Worm (Caenorhabditis elegans): ENCODE data around the gene B0024.13.

The B0024.13 gene

ce11 chrV:10313953-10314352 lies 6.6 kb upstream of the B0024.13 start, which contains the start of gene gcy-6:
TSS of gene gcy-6 (minus strand) at chrV:10314053.
- TF ChIP-seq F13C5.2 (tag; optimal IDR thresholded peaks at IDR 0.05): no peak
- TF ChIP-seq B0310.2 (tag; optimal IDR thresholded peaks at IDR 0.05): no peak
- TF ChIP-seq flt-1 (GFP tag; IDR thresholded peaks at IDR 0.05): no peak
- TF ChIP-seq ceh-13 (GFP tag; optimal IDR thresholded peaks at IDR 0.05): no peak
- no peak for TF ChIP-seq sea-1 (GFP tag; conservative IDR thresholded peaks at IDR 0.05)
- no peak for TF ChIP-seq ceh-36 (tag; optimal IDR thresholded peaks at IDR 0.05)
- TF ChIP-seq hmbx-1 (tag; optimal IDR thresholded peaks at IDR 0.05): no peak
- no peak for TF ChIP-seq hmg-4 (GFP tag; optimal IDR thresholded peaks at IDR 0.05)

DNA sequence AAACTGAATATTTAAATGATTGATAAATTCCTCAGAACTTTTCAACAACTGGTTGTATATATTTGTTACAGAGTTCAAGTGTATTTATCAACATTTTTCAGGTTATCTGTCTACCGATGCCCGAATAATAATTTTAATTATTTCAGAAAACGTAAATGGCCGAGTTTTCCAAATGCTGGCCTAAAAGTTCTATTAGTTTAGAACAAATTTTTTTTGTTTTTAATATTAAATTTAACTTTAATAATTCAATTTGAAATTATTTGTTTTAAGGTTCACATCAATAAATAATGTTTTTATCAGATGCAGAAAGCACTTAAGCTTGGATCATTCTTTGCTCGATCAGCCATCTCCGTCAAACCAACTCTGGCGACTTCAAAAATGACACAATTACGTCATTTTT lies 6.1 kb upstream of the B0024.13 start, which contains the start of gene trx-2:
Gene trx-2 (plus strand): TSS at position 301 of the 400 bp plus-strand sequence.
- no peak for TF ChIP-seq aly-1 (tag; optimal IDR thresholded peaks at IDR 0.05)

DNA sequence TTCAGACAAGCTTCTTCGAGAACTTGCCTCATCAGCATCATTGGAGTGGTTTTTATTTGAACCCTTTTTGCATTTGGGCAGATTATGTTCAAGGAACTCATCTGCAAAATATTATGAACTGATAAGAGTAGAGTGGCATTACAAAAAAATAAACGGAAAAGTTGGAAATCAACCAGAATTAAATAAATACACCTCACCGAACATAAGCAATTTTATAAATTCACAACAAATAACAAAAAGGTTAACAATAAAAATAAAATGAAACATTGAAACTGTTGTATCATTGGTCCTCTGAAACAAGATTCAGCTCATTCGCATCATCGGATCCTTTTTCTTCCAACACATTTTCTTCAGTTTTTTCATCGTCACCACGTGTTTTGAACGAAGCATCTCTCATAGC lies 3.2 kb upstream of the B0024.13 start, which contains the start of gene asps-1:
Gene asps-1 (minus strand): TSS at position 101 of the 400 bp plus-strand sequence.
- TF ChIP-seq tbx-11 (GFP tag; IDR thresholded peaks at IDR 0.05) (no peak), aly-1 (tag; optimal IDR thresholded peaks at IDR 0.05) (no peak), sea-1 (GFP tag; conservative IDR thresholded peaks at IDR 0.05) (no peak), scrt-1 (GFP tag; IDR thresholded peaks at IDR 0.05) (no peak), hmg-4 (GFP tag; optimal IDR thresholded peaks at IDR 0.05) (no peak), ama-1 (optimal IDR thresholded peaks at IDR 0.05) (no peak), tbx-37 (GFP tag; conservative IDR thresholded peaks at IDR 0.05) (no peak), hnd-1 (tag; optimal IDR thresholded peaks at IDR 0.05) (no peak), ceh-13 (GFP tag; optimal IDR thresholded peaks at IDR 0.05) (no peak), ceh-36 (tag; optimal IDR thresholded peaks at IDR 0.05) (no peak), B0310.2 (tag; optimal IDR thresholded peaks at IDR 0.05) (no peak), ets-7 (tag; optimal IDR thresholded peaks at IDR 0.05) (no peak), pes-1 (GFP tag; IDR thresholded peaks at IDR 0.05) (no peak)

DNA sequence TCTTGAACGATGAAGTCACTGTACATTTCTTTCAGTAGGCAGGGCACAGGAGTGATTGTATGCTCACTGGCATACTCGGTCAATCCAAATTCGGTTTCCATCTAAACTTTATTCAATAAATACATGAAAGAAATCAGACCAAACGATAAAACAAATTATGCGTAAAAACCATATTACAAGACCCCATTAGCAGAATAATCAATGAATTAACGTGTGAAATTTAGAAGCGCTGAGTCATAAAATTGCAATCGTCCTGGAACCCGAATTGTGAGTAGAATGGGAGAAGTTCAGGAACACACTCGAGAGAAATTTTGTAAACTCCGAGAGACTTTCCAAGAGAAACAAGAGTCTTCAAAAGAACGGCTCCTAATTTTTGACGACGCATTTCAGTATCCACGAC lies 1.1 kb upstream of the B0024.13 start, which contains the start of gene B0024.11:
Gene B0024.11 (minus strand): TSS at position 101 of the 400 bp plus-strand sequence.
- TF ChIP-seq ceh-13 (GFP tag; optimal IDR thresholded peaks at IDR 0.05): no peak
- TF ChIP-seq flt-1 (GFP tag; IDR thresholded peaks at IDR 0.05): no peak
- no peak for TF ChIP-seq hnd-1 (tag; optimal IDR thresholded peaks at IDR 0.05)
- TF ChIP-seq ceh-36 (tag; optimal IDR thresholded peaks at IDR 0.05): no peak
- no peak for TF ChIP-seq F13C5.2 (tag; optimal IDR thresholded peaks at IDR 0.05)
- no peak for TF ChIP-seq ama-1 (optimal IDR thresholded peaks at IDR 0.05)
- TF ChIP-seq hmbx-1 (tag; optimal IDR thresholded peaks at IDR 0.05): no peak
- no peak for TF ChIP-seq aly-1 (tag; optimal IDR thresholded peaks at IDR 0.05)
- no peak for TF ChIP-seq scrt-1 (GFP tag; IDR thresholded peaks at IDR 0.05)
- TF ChIP-seq B0310.2 (tag; optimal IDR thresholded peaks at IDR 0.05): no peak
- TF ChIP-seq tra-4 (tag; optimal IDR thresholded peaks at IDR 0.05): no peak
- no peak for TF ChIP-seq pes-1 (GFP tag; IDR thresholded peaks at IDR 0.05)

- TF ChIP-seq tbx-37 (GFP tag; conservative IDR thresholded peaks at IDR 0.05) (no peak), ceh-36 (tag; optimal IDR thresholded peaks at IDR 0.05) (no peak), ets-7 (tag; optimal IDR thresholded peaks at IDR 0.05) (no peak), scrt-1 (GFP tag; IDR thresholded peaks at IDR 0.05) (no peak), tra-4 (tag; optimal IDR thresholded peaks at IDR 0.05) (no peak), aly-1 (tag; optimal IDR thresholded peaks at IDR 0.05) (no peak)
These were observed 3.0 kb downstream of the B0024.13 start for ce11 chrV:10323537-10323936.

ce11 chrV:10328080-10328479 lies 7.6 kb downstream of the B0024.13 start:
- TF ChIP-seq scrt-1 (GFP tag; IDR thresholded peaks at IDR 0.05) (no peak), tbx-37 (GFP tag; conservative IDR thresholded peaks at IDR 0.05) (no peak), aly-1 (tag; optimal IDR thresholded peaks at IDR 0.05) (no peak), F13C5.2 (tag; optimal IDR thresholded peaks at IDR 0.05) (no peak), B0310.2 (tag; optimal IDR thresholded peaks at IDR 0.05) (no peak), ets-7 (tag; optimal IDR thresholded peaks at IDR 0.05) (no peak), sea-1 (GFP tag; conservative IDR thresholded peaks at IDR 0.05) (no peak), ceh-13 (GFP tag; optimal IDR thresholded peaks at IDR 0.05) (no peak)

DNA sequence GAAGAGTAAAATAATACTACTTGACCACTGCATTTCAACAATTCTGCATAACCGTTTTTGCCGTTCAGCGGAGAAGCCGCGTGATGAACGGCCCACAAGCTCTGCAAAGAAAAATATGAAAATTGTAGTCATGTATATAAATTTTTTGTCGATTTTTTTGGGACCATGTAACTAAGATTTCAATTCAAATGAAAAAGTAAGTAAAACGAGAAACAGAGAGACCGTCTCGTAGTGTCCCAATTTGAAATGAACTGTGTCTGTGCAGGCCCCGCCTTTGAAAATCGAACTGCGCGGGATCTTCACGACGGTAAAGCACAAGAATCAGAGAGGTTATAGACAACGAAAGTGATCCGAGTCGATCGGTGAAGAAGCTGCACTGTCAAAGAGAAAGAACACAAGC lies 11.5 kb downstream of the B0024.13 start, which contains the start of gene crm-1:
Gene crm-1 (minus strand): TSS at position 101 of the 400 bp plus-strand sequence.
- TF ChIP-seq B0310.2 (tag; optimal IDR thresholded peaks at IDR 0.05) (no peak), hmbx-1 (tag; optimal IDR thresholded peaks at IDR 0.05) (no peak), scrt-1 (GFP tag; IDR thresholded peaks at IDR 0.05) (no peak), ceh-13 (GFP tag; optimal IDR thresholded peaks at IDR 0.05) (no peak), aly-1 (tag; optimal IDR thresholded peaks at IDR 0.05) (no peak), ets-7 (tag; optimal IDR thresholded peaks at IDR 0.05) (no peak), tra-4 (tag; optimal IDR thresholded peaks at IDR 0.05) (no peak), tbx-37 (GFP tag; conservative IDR thresholded peaks at IDR 0.05) (no peak), sea-1 (GFP tag; conservative IDR thresholded peaks at IDR 0.05) (no peak)

DNA sequence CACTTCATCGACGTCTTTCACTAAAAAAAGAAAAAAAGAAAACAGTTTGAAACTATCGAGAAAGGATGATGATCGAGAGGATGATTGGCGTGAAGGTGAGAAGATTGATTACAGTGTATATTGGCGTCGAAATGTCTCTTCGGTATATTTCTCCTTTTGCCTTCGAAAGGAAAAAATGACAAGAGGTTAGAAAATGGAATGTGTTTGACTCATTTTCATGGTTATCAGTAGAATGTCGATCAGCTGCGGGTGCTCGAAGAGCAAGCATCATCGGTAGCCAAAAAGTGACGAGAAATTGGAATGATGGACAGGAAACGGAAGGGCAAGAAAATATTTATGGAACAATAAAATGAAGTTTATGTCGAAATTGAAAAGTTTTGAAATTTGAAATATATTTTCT lies 13.3 kb downstream of the B0024.13 start:
- TF ChIP-seq ceh-36 (tag; optimal IDR thresholded peaks at IDR 0.05) (no peak), sea-1 (GFP tag; conservative IDR thresholded peaks at IDR 0.05) (no peak), ets-7 (tag; optimal IDR thresholded peaks at IDR 0.05) (no peak), tbx-37 (GFP tag; conservative IDR thresholded peaks at IDR 0.05) (no peak)

All from whole organism, early embryonic.